Fruit fly (Drosophila melanogaster) whole organism, embryonic: ENCODE results near the gene CG15213.

Source experiments
- Atf3 ChIP-seq: fragments of 200-800 bp; sonication (Bioruptor generic); optimal IDR thresholded peaks from 3 replicates; lab custom pipeline; 2016; ENCODE audit warnings: missing biosample characterization, missing genetic modification characterization
- BtbVII ChIP-seq: fragments of 200-800 bp; sonication (Bioruptor generic); optimal IDR thresholded peaks from 3 replicates; lab custom pipeline; 2017; ENCODE audit warnings: missing biosample characterization, mild to moderate bottlenecking, missing genetic modification characterization
- CG11560 ChIP-seq: fragments of 200-800 bp; sonication (Bioruptor generic); IDR thresholded peaks from 3 replicates; pipeline ENCODE4 v1.3.6; 2022; ENCODE audit warnings: missing biosample characterization, missing genetic modification characterization
- CG12155 ChIP-seq: fragments of 200-800 bp; sonication (Bioruptor generic); optimal IDR thresholded peaks from 3 replicates; lab custom pipeline; 2016; ENCODE audit warnings: missing biosample characterization, missing genetic modification characterization
- CG13296 ChIP-seq: fragments of 200-800 bp; sonication (Bioruptor generic); optimal IDR thresholded peaks from 3 replicates; lab custom pipeline; 2018; ENCODE audit warnings: missing biosample characterization, mild to moderate bottlenecking, missing genetic modification characterization
- CG13424 ChIP-seq: fragments of 200-800 bp; sonication (Bioruptor generic); optimal IDR thresholded peaks from 2 replicates; lab custom pipeline; 2019; ENCODE audit warnings: missing biosample characterization, mild to moderate bottlenecking, missing genetic modification characterization, moderate library complexity
- CG15514 ChIP-seq: fragments of 200-800 bp; sonication (Bioruptor generic); optimal IDR thresholded peaks from 3 replicates; lab custom pipeline; 2017; ENCODE audit warnings: missing biosample characterization, missing genetic modification characterization, mild to moderate bottlenecking, moderate library complexity, missing genetic modification reagents
- CG16813 ChIP-seq: fragments of 200-800 bp; sonication (Bioruptor generic); IDR thresholded peaks from 3 replicates; pipeline ENCODE4 v1.3.6; 2022; ENCODE audit warnings: missing biosample characterization, missing genetic modification characterization; ENCODE audit not compliant: partially characterized antibody
- CG17359 ChIP-seq: fragments of 200-800 bp; sonication (Bioruptor generic); optimal IDR thresholded peaks from 3 replicates; lab custom pipeline; 2018; ENCODE audit warnings: missing biosample characterization, mild to moderate bottlenecking, missing genetic modification characterization, moderate library complexity
- CG17385 ChIP-seq: fragments of 200-800 bp; sonication (Bioruptor generic); optimal IDR thresholded peaks from 3 replicates; lab custom pipeline; 2018; ENCODE audit warnings: missing biosample characterization, mild to moderate bottlenecking, missing genetic modification characterization
- CG2116 ChIP-seq: fragments of 200-800 bp; sonication (Bioruptor generic); optimal IDR thresholded peaks from 3 replicates; lab custom pipeline; 2018; ENCODE audit warnings: missing biosample characterization, mild to moderate bottlenecking, missing genetic modification characterization
- CG2129 ChIP-seq: fragments of 200-800 bp; sonication (Bioruptor generic); IDR thresholded peaks from 2 replicates; pipeline ENCODE4 v1.3.6; 2022; ENCODE audit warnings: missing biosample characterization, missing genetic modification characterization; ENCODE audit not compliant: partially characterized antibody
- CG6272 ChIP-seq: fragments of 200-800 bp; sonication (Bioruptor generic); IDR thresholded peaks from 2 replicates; pipeline ENCODE4 v1.3.6; 2022; ENCODE audit warnings: missing biosample characterization, missing genetic modification characterization
- CG7745 ChIP-seq: fragments of 200-800 bp; sonication (Bioruptor generic); optimal IDR thresholded peaks from 2 replicates; lab custom pipeline; 2018; ENCODE audit warnings: missing biosample characterization, mild to moderate bottlenecking, missing genetic modification characterization, moderate library complexity
- CG8765 ChIP-seq: fragments of 200-800 bp; sonication (Bioruptor generic); IDR thresholded peaks from 2 replicates; pipeline ENCODE4 v1.3.6; 2022; ENCODE audit warnings: missing biosample characterization, missing genetic modification characterization
- CG8924 ChIP-seq: fragments of 200-800 bp; optimal IDR thresholded peaks from 3 replicates; lab custom pipeline; 2019; ENCODE audit warnings: missing biosample characterization, mild to moderate bottlenecking, missing genetic modification characterization, moderate library complexity
- CG9727 ChIP-seq: fragments of 200-800 bp; sonication (Bioruptor generic); optimal IDR thresholded peaks from 3 replicates; lab custom pipeline; 2017; ENCODE audit warnings: missing biosample characterization, mild to moderate bottlenecking, missing genetic modification characterization
- Dll ChIP-seq: fragments of 200-800 bp; sonication (Bioruptor generic); IDR thresholded peaks from 4 replicates; pipeline ENCODE4 v1.3.6; 2022; ENCODE audit warnings: missing biosample characterization, missing genetic modification characterization; ENCODE audit not compliant: partially characterized antibody
- Doc2 ChIP-seq: fragments of 200-800 bp; sonication (Bioruptor generic); IDR thresholded peaks from 2 replicates; pipeline ENCODE4 v1.3.6; 2022; ENCODE audit warnings: missing biosample characterization, missing genetic modification characterization
- Dp ChIP-seq: fragments of 200-800 bp; sonication (Bioruptor generic); optimal IDR thresholded peaks from 2 replicates; lab custom pipeline; 2018; ENCODE audit warnings: missing biosample characterization, mild to moderate bottlenecking, missing genetic modification characterization, moderate library complexity
- E2f2 ChIP-seq: fragments of 200-800 bp; sonication (Bioruptor generic); IDR thresholded peaks from 2 replicates; pipeline ENCODE4 v1.3.6; 2022; ENCODE audit warnings: missing biosample characterization, missing genetic modification characterization
- Fer1 ChIP-seq: fragments of 200-800 bp; sonication (Bioruptor generic); optimal IDR thresholded peaks from 2 replicates; lab custom pipeline; 2017; ENCODE audit warnings: missing biosample characterization, mild to moderate bottlenecking, missing genetic modification characterization
- Hr78 ChIP-seq, 2 experiments: fragments of 200-800 bp in 1 of 2; fragments of >200 bp in 1 of 2; sonication (Bioruptor generic) in 1 of 2; optimal IDR thresholded peaks; 2 replicates each; lab custom pipeline; 2017 to 2019; ENCODE audit warnings: missing biosample characterization in 2 of 2, missing genetic modification characterization in 2 of 2, mild to moderate bottlenecking in 1 of 2, moderate library complexity in 1 of 2
- MBD-R2 ChIP-seq: fragments of 200-800 bp; sonication (Bioruptor generic); IDR thresholded peaks from 2 replicates; pipeline ENCODE4 v1.3.6; 2022; ENCODE audit warnings: missing biosample characterization, missing genetic modification characterization
- MESR4 ChIP-seq: fragments of 200-800 bp; sonication (Bioruptor generic); optimal IDR thresholded peaks from 2 replicates; lab custom pipeline; 2018; ENCODE audit warnings: missing biosample characterization, mild to moderate bottlenecking, missing genetic modification characterization, moderate library complexity
- Med ChIP-seq: fragments of 200-800 bp; sonication (Bioruptor generic); peaks from one replicate; lab custom pipeline; 2016; ENCODE audit warnings: missing biosample characterization, missing genetic modification characterization, mild to moderate bottlenecking, inconsistent platforms, moderate library complexity
- NFAT ChIP-seq: fragments of 200-800 bp; sonication (Bioruptor generic); IDR thresholded peaks from 2 replicates; pipeline ENCODE4 v1.3.6; 2022; ENCODE audit warnings: missing biosample characterization, missing genetic modification characterization
- Nf-YA ChIP-seq: fragments of 200-800 bp; sonication (Bioruptor generic); IDR thresholded peaks from 2 replicates; pipeline ENCODE4 v1.3.6; 2022; ENCODE audit warnings: missing biosample characterization, missing genetic modification characterization
- Pdp1 ChIP-seq, 2 experiments: fragments of 200-800 bp; sonication (Bioruptor generic); optimal IDR thresholded peaks; 3 replicates each; lab custom pipeline; 2016; ENCODE audit warnings: missing biosample characterization in 2 of 2, missing genetic modification characterization in 2 of 2, mild to moderate bottlenecking in 1 of 2, moderate library complexity in 1 of 2
- Rfx ChIP-seq: fragments of 200-800 bp; sonication (Bioruptor generic); IDR thresholded peaks from 2 replicates; pipeline ENCODE4 v1.3.6; 2022; ENCODE audit warnings: missing biosample characterization, missing genetic modification characterization
- ac ChIP-seq: fragments of 200-800 bp; sonication (Bioruptor generic); optimal IDR thresholded peaks from 3 replicates; lab custom pipeline; 2017; ENCODE audit warnings: missing biosample characterization, mild to moderate bottlenecking, missing genetic modification characterization
- bab2 ChIP-seq: fragments of 200-800 bp; sonication (Bioruptor generic); optimal IDR thresholded peaks from 2 replicates; lab custom pipeline; 2016; ENCODE audit warnings: missing biosample characterization, missing genetic modification characterization
- bsh ChIP-seq, 2 experiments: fragments of 200-800 bp; sonication (Bioruptor generic); optimal IDR thresholded peaks; 2 replicates each; lab custom pipeline; 2017 to 2018; ENCODE audit warnings: mild to moderate bottlenecking in 2 of 2, missing biosample characterization in 2 of 2, missing genetic modification characterization in 2 of 2, moderate library complexity in 1 of 2
- crp ChIP-seq, 2 experiments: fragments of 200-800 bp; sonication (Bioruptor generic); optimal IDR thresholded peaks; 2 replicates in 1 of 2; 3 replicates in 1 of 2; lab custom pipeline; 2017; ENCODE audit warnings: missing biosample characterization in 2 of 2, missing genetic modification characterization in 2 of 2, mild to moderate bottlenecking in 1 of 2, moderate library complexity in 1 of 2
- exex ChIP-seq: fragments of 200-800 bp; sonication (Bioruptor generic); optimal IDR thresholded peaks from 4 replicates; lab custom pipeline; 2018; ENCODE audit warnings: missing biosample characterization, mild to moderate bottlenecking, missing genetic modification characterization, moderate library complexity
- gro ChIP-seq: fragments of 200-800 bp; sonication (Bioruptor generic); optimal IDR thresholded peaks from 2 replicates; lab custom pipeline; 2016; ENCODE audit warnings: missing biosample characterization, missing genetic modification characterization
- kni ChIP-seq: fragments of 200-800 bp; sonication (Bioruptor generic); optimal IDR thresholded peaks from 3 replicates; lab custom pipeline; 2017; ENCODE audit warnings: mild to moderate bottlenecking, missing biosample characterization, missing genetic modification reagents, missing genetic modification characterization
- nom ChIP-seq: fragments of 200-800 bp; sonication (Bioruptor generic); optimal IDR thresholded peaks from 2 replicates; lab custom pipeline; 2017; ENCODE audit warnings: missing biosample characterization, missing genetic modification characterization, mild to moderate bottlenecking, moderate library complexity, missing genetic modification reagents
- pfk ChIP-seq: fragments of 200-800 bp; sonication (Bioruptor generic); optimal IDR thresholded peaks from 2 replicates; lab custom pipeline; 2018; ENCODE audit warnings: missing biosample characterization, mild to moderate bottlenecking, missing genetic modification characterization, moderate library complexity
- pita ChIP-seq: fragments of 200-800 bp; sonication (Bioruptor generic); optimal IDR thresholded peaks from 2 replicates; lab custom pipeline; 2017; ENCODE audit warnings: missing biosample characterization, mild to moderate bottlenecking, missing genetic modification characterization
- pzg ChIP-seq: fragments of 200-800 bp; sonication (Bioruptor generic); optimal IDR thresholded peaks from 3 replicates; lab custom pipeline; 2018; ENCODE audit warnings: missing biosample characterization, mild to moderate bottlenecking, missing genetic modification characterization, moderate library complexity
- rib ChIP-seq: fragments of 200-800 bp; sonication (Bioruptor generic); IDR thresholded peaks from 2 replicates; pipeline ENCODE4 v1.3.6; 2022; ENCODE audit warnings: missing biosample characterization, missing genetic modification characterization
- scrt ChIP-seq: fragments of 200-800 bp; sonication (Bioruptor generic); optimal IDR thresholded peaks from 2 replicates; lab custom pipeline; 2018; ENCODE audit warnings: missing biosample characterization, mild to moderate bottlenecking, missing genetic modification characterization, moderate library complexity
- sens ChIP-seq: fragments of 200-800 bp; sonication (Bioruptor generic); peaks from one replicate; lab custom pipeline; 2016; ENCODE audit warnings: missing biosample characterization, missing genetic modification characterization
- stc ChIP-seq: fragments of 200-800 bp; sonication (Bioruptor generic); IDR thresholded peaks from 2 replicates; pipeline ENCODE4 v1.3.6; 2022; ENCODE audit warnings: missing biosample characterization, missing genetic modification characterization
- sug ChIP-seq: fragments of 200-800 bp; optimal IDR thresholded peaks from 2 replicates; lab custom pipeline; 2019; ENCODE audit warnings: missing biosample characterization, mild to moderate bottlenecking, missing genetic modification characterization, moderate library complexity
- zen2 ChIP-seq: fragments of 200-800 bp; sonication (Bioruptor generic); IDR thresholded peaks from 3 replicates; pipeline ENCODE4 v1.3.6; 2022; ENCODE audit warnings: missing biosample characterization, missing genetic modification characterization; ENCODE audit not compliant: partially characterized antibody

CG15213 gene

dm6 chr3L:5145814-5146244 lies 12.8 kb upstream of the CG15213 start, which contains the start of the genes Fitm and AlaRS-m (continued):
- TF ChIP-seq stc (GFP tag; lab: Robert Waterston, UW) (no peak), CG16813 (GFP tag; lab: Robert Waterston, UW) (no peak), Doc2 (no peak), BtbVII (GFP tag; lab: Kevin White, UChicago) (no peak), CG6272 (GFP tag; lab: Robert Waterston, UW) (no peak), ac (no peak), CG7745 (no peak), pita (GFP tag; lab: Kevin White, UChicago) (no peak), Dll (GFP tag; lab: Robert Waterston, UW) (peak; percentile 61; the same call in 2 of the 4 replicates), CG2116 (GFP tag; lab: Kevin White, UChicago) (no peak), Atf3 (GFP tag; lab: Kevin White, UChicago) (no peak), scrt (peak; percentile 88), CG12155 (GFP tag; lab: Kevin White, UChicago) (no peak), CG13424 (tag; lab: Kevin White, UChicago) (no peak), NFAT (peak; percentile 45; the same call in 1 of the 2 replicates), CG2129 (no peak), bab2 (GFP tag; lab: Kevin White, UChicago) (no peak), gro (GFP tag; lab: Kevin White, UChicago) (no peak)

dm6 chr3L:5141380-5142101 lies 8.5 kb upstream of the CG15213 start, which contains the start of the genes Dhrs4 and Gdap1:
Gene Dhrs4, minus strand, starts transcription at chr3L:5141646.
Gene Gdap1, plus strand, starts transcription at chr3L:5141953.
- TF ChIP-seq MBD-R2 (peak; percentile 35), Fer1 (peak; percentile 42), bsh (GFP tag; optimal IDR thresholded peaks at IDR 0.05; lab: Kevin White, UChicago) (peak in 1 of 2 experiments; percentile 53), Nf-YA (GFP tag; lab: Robert Waterston, UW) (no peak), sug (tag; lab: Kevin White, UChicago) (no peak), CG9727 (GFP tag; lab: Kevin White, UChicago) (no peak), MESR4 (GFP tag; lab: Kevin White, UChicago) (peak; percentile 12), Dp (peak; percentile 87), zen2 (GFP tag; lab: Robert Waterston, UW) (no peak), CG13296 (peak; percentile 40), crp (GFP tag; optimal IDR thresholded peaks at IDR 0.05; lab: Kevin White, UChicago) (peak in 1 of 2 experiments; percentile 67), pfk (no peak), exex (tag; lab: Kevin White, UChicago) (peak; percentile 14), Pdp1 (GFP tag; optimal IDR thresholded peaks at IDR 0.05; lab: Kevin White, UChicago) (peak in 1 of 2 experiments; percentile 44), Rfx (GFP tag; lab: Robert Waterston, UW) (0 out of 2 replicates have a peak, but pooled peaks have one; percentile 21), Med (GFP tag; lab: Kevin White, UChicago) (peak; percentile 56), CG8924 (tag; lab: Kevin White, UChicago) (no peak), CG8765 (GFP tag; lab: Robert Waterston, UW) (no peak), CG15514 (GFP tag; lab: Kevin White, UChicago) (peak; percentile 96), CG17359 (no peak), kni (GFP tag; lab: Kevin White, UChicago) (no peak), pzg (peak; percentile 24), nom (GFP tag; lab: Kevin White, UChicago) (peak; percentile 79), CG11560 (tag; lab: Robert Waterston, UW) (no peak), CG17385 (GFP tag; lab: Kevin White, UChicago) (peak; percentile 74), rib (GFP tag; lab: Robert Waterston, UW) (no peak), sens (GFP tag; lab: Kevin White, UChicago) (peak; percentile 64), E2f2 (GFP tag; lab: Robert Waterston, UW) (peak; percentile 89), Hr78 (GFP tag; optimal IDR thresholded peaks at IDR 0.05; lab: Kevin White, UChicago) (peak in 1 of 2 experiments; percentile 93)
